Worm (Caenorhabditis elegans) whole organism, L1 larva: ENCODE measurements around the gene lec-12.
"Not testable (repeated sequence)": the region's sequence is repeated elsewhere in the genome, so short reads cannot be mapped to it uniquely, and the experiment has no call there.

Experiments used
- ama-1 ChIP-seq: fragments of 150-350 bp; optimal IDR thresholded peaks from 2 replicates; lab custom pipeline; 2014
- ceh-8 ChIP-seq: fragments of 200-800 bp; sonication (Bioruptor generic); optimal IDR thresholded peaks from 2 replicates; lab custom pipeline; 2018; ENCODE audit warnings: mild to moderate bottlenecking, missing genetic modification characterization, moderate library complexity, missing compliant biosample characterization
- ceh-88 ChIP-seq: fragments of 200-800 bp; sonication (Bioruptor generic); IDR thresholded peaks from 2 replicates; pipeline ENCODE4 v1.3.6; 2022; ENCODE audit warnings: missing genetic modification characterization, missing compliant biosample characterization
- dsc-1 ChIP-seq: sonication (generic microtip); optimal IDR thresholded peaks from 2 replicates; lab custom pipeline; 2016; ENCODE audit warnings: mild to moderate bottlenecking, missing genetic modification characterization, missing compliant biosample characterization
- efl-1 ChIP-seq, 4 experiments: fragments of 150-350 bp; optimal IDR thresholded peaks in 3 of 4; peaks in 1 of 4; 1 replicate in 1 of 4; 2 replicates in 3 of 4; lab custom pipeline; 2014; ENCODE audit warnings: missing biosample characterization in 2 of 4, missing genetic modification characterization in 2 of 4, missing genetic modification reagents in 2 of 4
- egl-13 ChIP-seq: sonication (generic microtip); optimal IDR thresholded peaks from 2 replicates; lab custom pipeline; 2016; ENCODE audit warnings: missing genotype, missing genetic modification reagents, missing genetic modification characterization, missing compliant biosample characterization
- elt-2 ChIP-seq: sonication (generic microtip); optimal IDR thresholded peaks from 2 replicates; lab custom pipeline; 2016; ENCODE audit warnings: missing genetic modification characterization, mild to moderate bottlenecking, inconsistent platforms, missing compliant biosample characterization, missing genetic modification reagents
- elt-3 ChIP-seq, 6 experiments: fragments of 150-350 bp in 1 of 6; sonication (generic microtip); optimal IDR thresholded peaks; 2 replicates each; lab custom pipeline; 2017 to 2018; ENCODE audit warnings: missing biosample characterization in 6 of 6, missing genetic modification characterization in 6 of 6, inconsistent platforms in 1 of 6
- fkh-10 ChIP-seq: sonication (generic microtip); optimal IDR thresholded peaks from 2 replicates; lab custom pipeline; 2017; ENCODE audit warnings: missing biosample characterization, missing genetic modification reagents, missing genetic modification characterization
- fkh-4 ChIP-seq: sonication (generic microtip); optimal IDR thresholded peaks from 2 replicates; lab custom pipeline; 2016; ENCODE audit warnings: missing compliant biosample characterization, missing genetic modification characterization, borderline replicate concordance
- fkh-8 ChIP-seq: sonication (generic microtip); optimal IDR thresholded peaks from 2 replicates; lab custom pipeline; 2016; ENCODE audit warnings: mild to moderate bottlenecking, missing genetic modification characterization, missing compliant biosample characterization
- hlh-4 ChIP-seq: sonication (generic microtip); optimal IDR thresholded peaks from 2 replicates; lab custom pipeline; 2016; ENCODE audit warnings: mild to moderate bottlenecking, missing genetic modification characterization, missing compliant biosample characterization
- isw-1 ChIP-seq: fragments of 200-800 bp; sonication (Bioruptor generic); IDR thresholded peaks from 2 replicates; pipeline ENCODE4 v1.3.6; 2022; ENCODE audit warnings: missing genetic modification characterization, missing compliant biosample characterization
- jun-1 ChIP-seq: fragments of 150-350 bp; optimal IDR thresholded peaks from 2 replicates; lab custom pipeline; 2014; ENCODE audit warnings: missing biosample characterization, missing genetic modification reagents, missing genetic modification characterization
- lir-3 ChIP-seq: sonication (generic microtip); optimal IDR thresholded peaks from 2 replicates; lab custom pipeline; 2016; ENCODE audit warnings: mild to moderate bottlenecking, missing genetic modification characterization, moderate library complexity, missing compliant biosample characterization; ENCODE audit not compliant: poor library complexity
- mab-9 ChIP-seq: fragments of 200-800 bp; sonication (Bioruptor generic); IDR thresholded peaks from 2 replicates; pipeline ENCODE4 v1.3.6; 2022; ENCODE audit warnings: missing genetic modification reagents, missing genetic modification characterization, missing compliant biosample characterization
- mef-2 ChIP-seq: fragments of 150-350 bp; optimal IDR thresholded peaks from 2 replicates; lab custom pipeline; 2014; ENCODE audit warnings: missing biosample characterization, missing genetic modification characterization
- nhr-11 ChIP-seq: fragments of 150-350 bp; optimal IDR thresholded peaks from 2 replicates; lab custom pipeline; 2014; ENCODE audit warnings: missing biosample characterization, missing genetic modification characterization
- nhr-20 ChIP-seq: sonication (generic microtip); optimal IDR thresholded peaks from 2 replicates; lab custom pipeline; 2016; ENCODE audit warnings: mild to moderate bottlenecking, missing genetic modification characterization, missing compliant biosample characterization
- nhr-71 ChIP-seq: sonication (generic microtip); optimal IDR thresholded peaks from 2 replicates; lab custom pipeline; 2016; ENCODE audit warnings: mild to moderate bottlenecking, missing genetic modification characterization, moderate library complexity, missing compliant biosample characterization
- nhr-85 ChIP-seq: sonication (generic microtip); peaks from one replicate; lab custom pipeline; 2016; ENCODE audit warnings: missing genetic modification characterization, inconsistent platforms, missing compliant biosample characterization
- nhr-90 ChIP-seq: sonication (generic microtip); optimal IDR thresholded peaks from 2 replicates; lab custom pipeline; 2016; ENCODE audit warnings: mild to moderate bottlenecking, missing genetic modification characterization, missing compliant biosample characterization; ENCODE audit not compliant: poor library complexity
- skn-1 ChIP-seq: fragments of 150-350 bp; optimal IDR thresholded peaks from 2 replicates; lab custom pipeline; 2014; ENCODE audit warnings: missing biosample characterization, missing genetic modification characterization
- unc-130 ChIP-seq: fragments of 150-350 bp; optimal IDR thresholded peaks from 2 replicates; lab custom pipeline; 2017; ENCODE audit warnings: missing biosample characterization, missing genetic modification characterization, inconsistent platforms
- unc-30 ChIP-seq: sonication (generic microtip); optimal IDR thresholded peaks from 2 replicates; lab custom pipeline; 2017; ENCODE audit warnings: missing biosample characterization, missing genetic modification characterization
- unc-62 ChIP-seq: fragments of 150-350 bp; optimal IDR thresholded peaks from 2 replicates; lab custom pipeline; 2014; ENCODE audit warnings: missing biosample characterization, missing genetic modification reagents, missing genetic modification characterization
- xbp-1 ChIP-seq: sonication (generic microtip); optimal IDR thresholded peaks from 2 replicates; lab custom pipeline; 2016; ENCODE audit warnings: missing genetic modification characterization, missing compliant biosample characterization
- zag-1 ChIP-seq: fragments of 150-350 bp; optimal IDR thresholded peaks from 2 replicates; lab custom pipeline; 2014; ENCODE audit warnings: missing biosample characterization, missing genetic modification characterization
- ztf-4 ChIP-seq: fragments of 150-350 bp; optimal IDR thresholded peaks from 2 replicates; lab custom pipeline; 2014; ENCODE audit warnings: missing biosample characterization, missing genetic modification characterization

lec-12 gene

DNA sequence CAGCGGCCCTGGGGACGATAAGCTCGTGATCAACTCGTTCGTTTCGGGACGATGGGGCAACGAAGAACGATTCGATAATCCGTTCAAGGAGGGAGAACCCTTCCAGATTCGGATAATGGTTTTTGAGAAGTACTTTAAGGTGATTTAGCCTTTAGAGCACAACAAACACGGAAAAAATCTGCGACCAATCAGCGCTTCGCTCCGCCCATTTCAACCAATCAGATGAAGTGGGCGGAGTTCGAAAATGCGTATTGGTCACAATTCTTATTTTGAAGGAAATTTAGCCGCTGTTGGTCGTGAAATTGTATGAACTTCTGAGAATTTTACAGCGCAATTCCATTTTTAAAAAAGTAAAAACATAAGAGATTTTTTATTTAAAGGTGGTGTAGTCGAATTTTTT, 2.6 kb downstream of the lec-12 start:
- TF ChIP-seq mab-9 (GFP tag; lab: Robert Waterston, UW) (0 out of 2 replicates have a peak, but pooled peaks have one; percentile 19), unc-62 (no peak), efl-1 (optimal IDR thresholded peaks at IDR 0.05; lab: Kevin White, UChicago) (no peak), efl-1 (GFP tag; optimal IDR thresholded peaks at IDR 0.05 in 1 of 2; lab: Kevin White, UChicago) (peak in 1 of 2 experiments; percentile 40)
- TF ChIP-seq, all 84 proteins: peak for 2

DNA sequence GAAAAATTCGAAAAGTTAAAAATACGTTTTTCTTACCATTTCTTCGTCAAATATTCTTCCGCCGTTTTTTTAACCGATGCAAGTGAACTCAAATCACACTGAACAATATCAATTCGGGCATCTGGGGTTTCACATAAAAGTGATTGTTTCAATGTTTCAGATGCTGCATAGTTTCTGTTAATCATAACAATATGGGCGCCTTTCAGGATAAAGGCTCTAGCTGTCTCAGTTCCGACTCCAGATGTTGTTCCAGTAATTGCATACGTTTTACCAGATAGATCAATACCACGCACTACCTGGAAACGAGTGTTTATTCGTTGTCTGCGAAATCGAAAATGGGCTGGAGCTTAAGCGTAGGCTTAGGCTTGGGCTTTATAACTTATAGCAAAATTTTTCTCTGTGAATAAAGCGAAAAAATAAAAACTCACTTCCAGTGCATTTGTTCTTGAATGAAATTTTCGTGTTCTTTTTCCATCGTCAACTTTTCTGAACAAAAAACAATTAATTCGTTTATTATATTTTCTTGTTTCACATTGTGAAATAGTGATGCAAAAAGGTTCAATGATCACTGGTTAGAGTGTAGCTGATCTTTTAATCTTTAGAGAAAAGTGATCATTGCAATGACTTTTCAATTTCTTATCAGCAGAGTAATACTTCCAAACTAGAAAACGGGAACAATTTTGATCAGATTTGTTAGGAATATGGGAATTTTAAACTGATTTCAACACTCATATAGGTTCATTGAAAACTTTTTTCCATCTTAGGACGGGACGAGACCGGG, 7.4 kb downstream of the lec-12 start:
- TF ChIP-seq efl-1 (optimal IDR thresholded peaks at IDR 0.05; lab: Kevin White, UChicago) (no peak), efl-1 (GFP tag; optimal IDR thresholded peaks at IDR 0.05 in 1 of 2; lab: Kevin White, UChicago) (peak in 1 of 2 experiments; percentile 3), skn-1 (tag; lab: Kevin White, UChicago) (peak; percentile 23), elt-2 (tag; lab: Kevin White, UChicago) (peak; percentile 20), dsc-1 (tag; lab: Kevin White, UChicago) (peak; percentile 92), egl-13 (no peak), hlh-4 (tag; lab: Kevin White, UChicago) (no peak), fkh-4 (tag; lab: Kevin White, UChicago) (peak; percentile 67), nhr-85 (tag; lab: Kevin White, UChicago) (no peak), nhr-20 (tag; lab: Kevin White, UChicago) (peak; percentile 86)

DNA sequence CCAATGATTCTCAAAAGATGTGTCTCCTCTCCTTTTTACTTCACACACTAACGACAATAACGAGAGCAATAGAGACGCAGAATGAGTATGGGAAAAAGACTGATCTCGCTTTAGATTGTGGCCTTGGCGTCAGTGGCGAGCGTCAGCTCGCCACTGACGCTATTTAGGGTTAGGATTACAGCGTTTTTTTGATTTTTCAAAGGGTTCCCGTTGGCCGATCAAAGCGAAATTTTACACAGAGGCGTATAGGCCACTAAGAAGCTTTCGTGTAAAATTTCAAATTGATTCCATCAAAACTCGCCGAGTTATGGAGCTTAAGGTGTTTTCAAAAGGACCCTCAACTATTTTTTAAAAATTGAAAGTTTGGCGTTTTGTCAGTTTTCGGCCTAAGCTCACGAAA, 8.5 kb downstream of the lec-12 start, which contains the start of gene DC2.5:
Gene DC2.5, minus strand, starts transcription at position 101 of the 400 bp plus-strand sequence.
- not testable (repeated sequence) for TF ChIP-seq nhr-11, mef-2, lir-3 (tag; lab: Kevin White, UChicago)
- TF ChIP-seq, all 84 proteins: peak for 0; not testable (repeated sequence) for 84

DNA sequence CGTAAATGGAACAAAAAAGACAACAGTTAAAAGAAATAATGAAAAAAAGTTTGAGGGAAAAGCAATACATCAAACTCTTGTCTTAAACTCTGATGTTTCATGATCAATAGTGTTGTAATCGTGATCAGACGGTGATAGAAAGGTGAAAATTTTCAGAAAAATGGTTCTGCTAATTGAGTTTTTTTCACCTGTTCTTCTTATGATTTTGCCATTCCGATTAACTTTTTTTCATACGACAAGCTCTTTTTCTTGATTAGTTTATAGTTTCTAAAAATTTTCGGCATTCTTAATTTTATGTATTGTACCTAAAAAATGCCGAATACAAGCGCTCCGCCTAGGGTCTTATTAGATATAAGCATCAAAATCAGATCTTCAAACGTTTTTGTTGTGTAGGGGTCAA, 11.5 kb downstream of the lec-12 start:
- TF ChIP-seq zag-1 (tag; lab: Kevin White, UChicago): no peak
- TF ChIP-seq hlh-4 (tag; lab: Kevin White, UChicago): peak; percentile 92
- no peak for TF ChIP-seq unc-130 (tag; lab: Kevin White, UChicago)
- TF ChIP-seq ama-1 (lab: Kevin White, UChicago): no peak
- TF ChIP-seq, all 84 proteins: peak for 1

DNA sequence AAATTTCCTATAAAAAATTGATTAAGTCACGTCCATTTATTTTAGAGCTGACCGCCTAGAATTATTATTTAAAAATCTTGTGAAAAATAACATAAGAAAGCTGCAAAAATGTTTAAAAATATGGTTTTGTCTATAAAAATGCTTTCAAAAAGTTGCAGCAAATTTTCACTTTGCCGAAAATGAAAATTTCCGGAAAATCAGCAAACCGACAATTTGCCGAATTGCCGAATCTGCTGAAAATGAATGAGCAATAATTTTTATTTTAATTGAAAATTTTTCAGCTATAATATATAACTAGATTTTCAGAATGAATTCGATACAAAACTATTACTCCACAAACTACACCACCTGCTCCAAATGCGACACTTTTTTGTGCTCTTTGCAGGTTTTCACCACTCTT, 12.7 kb downstream of the lec-12 start, which contains the start of gene srh-78:
Gene srh-78, plus strand, starts transcription at position 301 of the 400 bp plus-strand sequence.
- TF ChIP-seq ztf-4 (no peak), efl-1 (optimal IDR thresholded peaks at IDR 0.05; lab: Kevin White, UChicago) (no peak), efl-1 (GFP tag; optimal IDR thresholded peaks at IDR 0.05 in 1 of 2; lab: Kevin White, UChicago) (peak in 1 of 2 experiments; percentile 26)

DNA sequence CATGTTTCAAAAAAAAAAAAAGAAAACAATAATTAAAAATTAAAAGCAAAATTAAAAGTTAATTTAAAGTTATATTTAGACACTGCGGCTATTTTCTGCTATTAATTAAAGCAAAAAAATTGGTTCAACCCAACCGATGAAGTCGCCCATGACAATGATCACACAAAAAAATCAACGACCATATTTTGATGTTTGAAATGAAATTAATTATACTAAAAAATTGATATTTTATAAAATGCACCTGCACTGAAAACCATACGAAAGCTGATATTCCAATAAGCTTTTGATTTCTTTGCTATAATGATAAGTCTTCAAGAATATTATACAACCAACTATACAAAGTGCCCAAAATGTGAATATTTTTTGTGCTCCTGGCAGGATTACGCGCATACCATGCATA, 15.4 kb downstream of the lec-12 start, which contains the start of gene srh-80:
Gene srh-80, plus strand, starts transcription at position 301 of the 400 bp plus-strand sequence.
- TF ChIP-seq xbp-1 (tag; lab: Kevin White, UChicago): no peak
- TF ChIP-seq elt-3 (tag; optimal IDR thresholded peaks at IDR 0.05; lab: Kevin White, UChicago): no peak
- no peak for TF ChIP-seq isw-1
- TF ChIP-seq skn-1 (tag; lab: Kevin White, UChicago): no peak
- no peak for TF ChIP-seq nhr-11 (tag; lab: Kevin White, UChicago)
- no peak for TF ChIP-seq fkh-10 (GFP tag; lab: Kevin White, UChicago)
- TF ChIP-seq fkh-8 (tag; lab: Kevin White, UChicago): no peak
- no peak for TF ChIP-seq ceh-88 (GFP tag; lab: Robert Waterston, UW)
- no peak for TF ChIP-seq nhr-90 (tag; lab: Kevin White, UChicago)
- no peak for TF ChIP-seq nhr-85 (tag; lab: Kevin White, UChicago)
- no peak for TF ChIP-seq jun-1 (tag; lab: Kevin White, UChicago)
- TF ChIP-seq ceh-8 (GFP tag; lab: Kevin White, UChicago): no peak
- TF ChIP-seq unc-30 (tag; lab: Kevin White, UChicago): no peak
- no peak for TF ChIP-seq nhr-71 (tag; lab: Kevin White, UChicago)
